Fruit fly (Drosophila melanogaster): ENCODE measurements around the gene Pglym78.

- TF ChIP-seq pan (optimal IDR thresholded peaks at IDR 0.05): no peak
- no peak for TF ChIP-seq Dll (optimal IDR thresholded peaks at IDR 0.05)
- no peak for TF ChIP-seq psq (optimal IDR thresholded peaks at IDR 0.05)
- TF ChIP-seq CG8478 (optimal IDR thresholded peaks at IDR 0.05): no peak
Measured at dm6 chr3R:29139767-29140755, 8.0 kb upstream of the Pglym78 start.
